Fruit fly (Drosophila melanogaster): Measurements from ENCODE around the gene Mrp4.
A peak's percentile ranks its signal among the peaks of the same experiment; 100 is the strongest.

Gene Mrp4

DNA sequence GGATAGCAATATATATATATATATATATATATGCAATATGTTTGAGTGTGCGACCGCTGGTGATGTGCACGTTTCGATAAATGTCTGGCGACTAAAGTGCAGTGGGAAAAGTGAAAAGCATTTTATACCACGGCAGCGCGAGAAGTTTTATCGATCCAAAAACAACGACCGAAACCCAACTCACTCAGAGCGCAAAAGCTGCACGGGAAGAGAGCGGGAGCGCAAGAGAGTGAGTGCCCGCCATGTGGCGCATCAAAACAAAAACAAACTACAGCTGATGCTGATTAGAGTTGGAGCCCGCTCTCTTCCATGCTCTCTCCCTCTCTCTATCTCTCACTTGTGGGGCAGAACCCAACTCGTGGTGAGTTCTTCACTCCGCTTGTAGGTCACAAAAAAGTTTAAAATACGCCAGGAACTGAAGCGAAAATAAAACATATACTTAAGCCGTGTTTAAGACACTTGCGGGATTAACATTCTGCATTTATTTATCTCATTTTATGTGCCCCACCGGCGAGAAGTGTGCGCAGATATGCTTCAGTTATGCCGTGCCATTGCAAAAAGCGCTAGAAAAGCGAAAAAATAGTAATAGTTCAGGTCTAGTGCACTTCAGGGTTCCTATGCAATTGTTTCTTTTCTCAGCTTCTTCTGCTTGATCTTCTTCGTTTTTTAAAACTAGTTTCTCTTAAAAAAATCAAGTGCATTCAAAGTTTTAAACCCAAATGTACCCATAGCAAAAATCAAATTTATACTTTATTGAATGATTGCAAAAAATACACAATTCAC, 35.8 kb downstream of the Mrp4 start (continued):
- no peak for TF ChIP-seq CG4404 (GFP tag; IDR thresholded peaks at IDR 0.05)
- no peak for TF ChIP-seq CG11093 (GFP tag; IDR thresholded peaks at IDR 0.05)
- TF ChIP-seq Kr (GFP tag; optimal IDR thresholded peaks at IDR 0.05), result no peak
- no peak for TF ChIP-seq gfzf (GFP tag; optimal IDR thresholded peaks at IDR 0.05)
- TF ChIP-seq amos (GFP tag; IDR thresholded peaks at IDR 0.05; ENCODE audit: partially characterized antibody), result no peak
- TF ChIP-seq hth (optimal IDR thresholded peaks at IDR 0.05), result no peak
- TF ChIP-seq Ptx1 (GFP tag; IDR thresholded peaks at IDR 0.05), result no peak
- no peak for TF ChIP-seq ems (GFP tag; optimal IDR thresholded peaks at IDR 0.05)
- TF ChIP-seq jing (GFP tag; optimal IDR thresholded peaks at IDR 0.05), result no peak
- no peak for TF ChIP-seq CG14014 (GFP tag; IDR thresholded peaks at IDR 0.05)
- no peak for TF ChIP-seq CG11504 (tag; optimal IDR thresholded peaks at IDR 0.05)
- peak; percentile 40 for TF ChIP-seq CG6254 (GFP tag; optimal IDR thresholded peaks at IDR 0.05)
- TF ChIP-seq Meics (GFP tag; optimal IDR thresholded peaks at IDR 0.05), result no peak
- no peak for TF ChIP-seq CG31441 (GFP tag; IDR thresholded peaks at IDR 0.05)
- no peak for TF ChIP-seq CG15479 (GFP tag; optimal IDR thresholded peaks at IDR 0.05)
- TF ChIP-seq Scr (GFP tag; IDR thresholded peaks at IDR 0.05; ENCODE audit: partially characterized antibody), result no peak
- TF ChIP-seq slp2 (GFP tag; optimal IDR thresholded peaks at IDR 0.05), result no peak
- no peak for TF ChIP-seq nau (GFP tag; optimal IDR thresholded peaks at IDR 0.05)
- TF ChIP-seq bab2 (GFP tag; optimal IDR thresholded peaks at IDR 0.05), result no peak
- no peak for TF ChIP-seq tx (GFP tag; optimal IDR thresholded peaks at IDR 0.05)
- TF ChIP-seq cas (GFP tag; IDR thresholded peaks at IDR 0.05), result no peak
- no peak for TF ChIP-seq twi (tag; optimal IDR thresholded peaks at IDR 0.05)
- no peak for TF ChIP-seq fd3F (GFP tag; optimal IDR thresholded peaks at IDR 0.05)
- no peak for TF ChIP-seq wor (GFP tag; IDR thresholded peaks at IDR 0.05)
- TF ChIP-seq CG10274 (GFP tag; optimal IDR thresholded peaks at IDR 0.05), result no peak
- no peak for TF ChIP-seq B-H2 (GFP tag; optimal IDR thresholded peaks at IDR 0.05)
- TF ChIP-seq kah (GFP tag; optimal IDR thresholded peaks at IDR 0.05), result no peak
- TF ChIP-seq wdn (GFP tag; IDR thresholded peaks at IDR 0.05), result no peak
- no peak for TF ChIP-seq CG7271 (tag; optimal IDR thresholded peaks at IDR 0.05)
- no peak for TF ChIP-seq CG30403 (GFP tag; optimal IDR thresholded peaks at IDR 0.05)

DNA sequence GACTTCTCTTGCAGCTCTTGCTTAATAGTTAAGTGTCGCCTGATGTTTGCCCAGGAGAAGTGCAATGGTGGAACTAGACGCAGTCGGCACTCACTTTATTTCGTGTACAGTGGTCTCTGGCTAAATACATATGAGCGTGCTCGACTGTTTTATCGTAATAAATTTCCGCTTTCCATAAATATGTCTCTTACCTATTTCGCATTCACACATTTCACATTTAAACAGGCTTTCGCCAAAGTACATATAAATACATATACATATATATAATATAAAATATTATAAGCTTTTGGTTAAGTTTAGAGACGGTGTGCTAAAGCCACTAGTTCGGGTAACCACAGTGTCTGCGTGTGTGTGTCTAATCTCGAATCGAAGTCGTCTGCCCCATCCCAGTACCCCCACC, 37.6 kb downstream of the Mrp4 start:
- peak; percentile 73 for TF ChIP-seq grau (tag; optimal IDR thresholded peaks at IDR 0.05)
- peak; percentile 11 for TF ChIP-seq Ssrp (tag; optimal IDR thresholded peaks at IDR 0.05)
- TF ChIP-seq CG18262 (tag; optimal IDR thresholded peaks at IDR 0.05), result peak; percentile 13
- TF ChIP-seq gem (tag; optimal IDR thresholded peaks at IDR 0.05), result peak; percentile 24
- peak; percentile 26 for TF ChIP-seq CG2712 (tag; optimal IDR thresholded peaks at IDR 0.05)
- TF ChIP-seq bsh (GFP tag; optimal IDR thresholded peaks at IDR 0.05), result peak in 1 of 2 experiments; percentile 20
- peak in 1 of 2 experiments; percentile 8 for TF ChIP-seq Trl (optimal IDR thresholded peaks at IDR 0.05)
- TF ChIP-seq Trl (GFP tag; optimal IDR thresholded peaks at IDR 0.05), result no peak
- TF ChIP-seq eve (GFP tag; optimal IDR thresholded peaks at IDR 0.05), result no peak
- no peak for TF ChIP-seq CG9817 (tag; optimal IDR thresholded peaks at IDR 0.05)
